Fruit fly (Drosophila melanogaster) whole organism, embryonic: ENCODE data around the gene ArgRS-m.
A peak's percentile ranks its signal among the peaks of the same experiment; 100 is the strongest.

Experiments
- BEAF-32 ChIP-seq: fragments of 200-800 bp; sonication (Bioruptor generic); optimal IDR thresholded peaks from 3 replicates; lab custom pipeline; 2017; ENCODE audit warnings: missing biosample characterization, missing genetic modification characterization, mild to moderate bottlenecking, moderate library complexity, missing genetic modification reagents
- C15 ChIP-seq: fragments of 200-800 bp; sonication (Bioruptor generic); IDR thresholded peaks from 3 replicates; pipeline ENCODE4 v1.3.6; 2022; ENCODE audit warnings: missing biosample characterization, missing genetic modification characterization
- CG10209 ChIP-seq: fragments of 200-800 bp; sonication (Bioruptor generic); optimal IDR thresholded peaks from 3 replicates; lab custom pipeline; 2017; ENCODE audit warnings: missing biosample characterization, mild to moderate bottlenecking, missing genetic modification characterization, missing genetic modification reagents
- CG1024 ChIP-seq: fragments of 200-800 bp; sonication (Bioruptor generic); IDR thresholded peaks from 2 replicates; pipeline ENCODE4 v1.3.6; 2022; ENCODE audit warnings: missing biosample characterization, missing genetic modification characterization
- CG10321 ChIP-seq: fragments of 200-800 bp; sonication (Bioruptor generic); IDR thresholded peaks from 2 replicates; pipeline ENCODE4 v1.3.6; 2022; ENCODE audit warnings: missing biosample characterization, missing genetic modification characterization
- CG11560 ChIP-seq: fragments of 200-800 bp; sonication (Bioruptor generic); IDR thresholded peaks from 3 replicates; pipeline ENCODE4 v1.3.6; 2022; ENCODE audit warnings: missing biosample characterization, missing genetic modification characterization
- CG12219 ChIP-seq: fragments of 200-800 bp; sonication (Bioruptor generic); optimal IDR thresholded peaks from 3 replicates; lab custom pipeline; 2018; ENCODE audit warnings: missing biosample characterization, mild to moderate bottlenecking, missing genetic modification characterization
- CG13123 ChIP-seq: fragments of 200-800 bp; sonication (Bioruptor generic); optimal IDR thresholded peaks from 2 replicates; lab custom pipeline; 2016; ENCODE audit warnings: missing biosample characterization, missing genetic modification characterization
- CG13424 ChIP-seq: fragments of 200-800 bp; sonication (Bioruptor generic); optimal IDR thresholded peaks from 2 replicates; lab custom pipeline; 2019; ENCODE audit warnings: missing biosample characterization, mild to moderate bottlenecking, missing genetic modification characterization, moderate library complexity
- CG14710 ChIP-seq: fragments of 200-800 bp; sonication (Bioruptor generic); optimal IDR thresholded peaks from 3 replicates; lab custom pipeline; 2019; ENCODE audit warnings: missing biosample characterization, mild to moderate bottlenecking, missing genetic modification characterization, moderate library complexity
- CG1529 ChIP-seq: fragments of 200-800 bp; sonication (Bioruptor generic); optimal IDR thresholded peaks from 3 replicates; lab custom pipeline; 2018; ENCODE audit warnings: missing biosample characterization, missing genetic modification characterization
- CG1647 ChIP-seq: fragments of 200-800 bp; sonication (Bioruptor generic); optimal IDR thresholded peaks from 3 replicates; lab custom pipeline; 2016; ENCODE audit warnings: missing biosample characterization, missing genetic modification characterization
- CG17328 ChIP-seq: fragments of 200-800 bp; sonication (Bioruptor generic); IDR thresholded peaks from 2 replicates; pipeline ENCODE4 v1.3.6; 2022; ENCODE audit warnings: missing biosample characterization, missing genetic modification characterization
- CG2120 ChIP-seq: fragments of 200-800 bp; sonication (Bioruptor generic); optimal IDR thresholded peaks from 3 replicates; lab custom pipeline; 2016; ENCODE audit warnings: missing biosample characterization, missing genetic modification characterization
- CG31224 ChIP-seq: fragments of 200-800 bp; sonication (Bioruptor generic); IDR thresholded peaks from 2 replicates; pipeline ENCODE4 v1.3.6; 2022; ENCODE audit warnings: missing biosample characterization, missing genetic modification characterization
- CG3281 ChIP-seq: fragments of 200-800 bp; sonication (Bioruptor generic); optimal IDR thresholded peaks from 3 replicates; lab custom pipeline; 2017; ENCODE audit warnings: missing biosample characterization, mild to moderate bottlenecking, missing genetic modification characterization
- CG34376 ChIP-seq: fragments of 200-800 bp; sonication (Bioruptor generic); optimal IDR thresholded peaks from 2 replicates; lab custom pipeline; 2018; ENCODE audit warnings: missing biosample characterization, mild to moderate bottlenecking, missing genetic modification characterization
- CG4707 ChIP-seq: fragments of 200-800 bp; sonication (Bioruptor generic); optimal IDR thresholded peaks from 2 replicates; lab custom pipeline; 2018; ENCODE audit warnings: missing biosample characterization, mild to moderate bottlenecking, missing genetic modification characterization, moderate library complexity
- CG6689 ChIP-seq: fragments of 200-800 bp; sonication (Bioruptor generic); IDR thresholded peaks from 2 replicates; pipeline ENCODE4 v1.3.6; 2022; ENCODE audit warnings: missing biosample characterization, missing genetic modification characterization
- Chrac-16 ChIP-seq: fragments of 200-800 bp; sonication (Bioruptor generic); optimal IDR thresholded peaks from 3 replicates; lab custom pipeline; 2016; ENCODE audit warnings: missing biosample characterization, missing genetic modification characterization
- CrebB ChIP-seq: fragments of 200-800 bp; sonication (Bioruptor generic); optimal IDR thresholded peaks from 3 replicates; lab custom pipeline; 2018; ENCODE audit warnings: missing biosample characterization, mild to moderate bottlenecking, missing genetic modification characterization
- Dll ChIP-seq: fragments of 200-800 bp; sonication (Bioruptor generic); IDR thresholded peaks from 4 replicates; pipeline ENCODE4 v1.3.6; 2022; ENCODE audit warnings: missing biosample characterization, missing genetic modification characterization; ENCODE audit not compliant: partially characterized antibody
- Fer3 ChIP-seq: fragments of 200-800 bp; sonication (Bioruptor generic); optimal IDR thresholded peaks from 2 replicates; lab custom pipeline; 2018; ENCODE audit warnings: missing biosample characterization, mild to moderate bottlenecking, missing genetic modification characterization, moderate library complexity
- HmgZ ChIP-seq: fragments of 200-800 bp; sonication (Bioruptor generic); optimal IDR thresholded peaks from 2 replicates; lab custom pipeline; 2018; ENCODE audit warnings: missing biosample characterization, mild to moderate bottlenecking, missing genetic modification characterization
- MESR4 ChIP-seq: fragments of 200-800 bp; sonication (Bioruptor generic); optimal IDR thresholded peaks from 2 replicates; lab custom pipeline; 2018; ENCODE audit warnings: missing biosample characterization, mild to moderate bottlenecking, missing genetic modification characterization, moderate library complexity
- MTF-1 ChIP-seq: fragments of 200-800 bp; sonication (Bioruptor generic); optimal IDR thresholded peaks from 2 replicates; lab custom pipeline; 2018; ENCODE audit warnings: missing biosample characterization, mild to moderate bottlenecking, missing genetic modification characterization, borderline replicate concordance
- Mad ChIP-seq: fragments of 200-800 bp; sonication (Bioruptor generic); optimal IDR thresholded peaks from 2 replicates; lab custom pipeline; 2016; ENCODE audit warnings: missing biosample characterization, missing genetic modification characterization
- Med ChIP-seq: fragments of 200-800 bp; sonication (Bioruptor generic); peaks from one replicate; lab custom pipeline; 2016; ENCODE audit warnings: missing biosample characterization, missing genetic modification characterization, mild to moderate bottlenecking, inconsistent platforms, moderate library complexity
- Mes4 ChIP-seq: fragments of 200-800 bp; sonication (Bioruptor generic); optimal IDR thresholded peaks from 2 replicates; lab custom pipeline; 2016; ENCODE audit warnings: missing biosample characterization, missing genetic modification characterization
- Nf-YC ChIP-seq: fragments of 200-800 bp; optimal IDR thresholded peaks from 3 replicates; lab custom pipeline; 2019; ENCODE audit warnings: missing biosample characterization, mild to moderate bottlenecking, missing genetic modification characterization, moderate library complexity
- Oaz ChIP-seq: fragments of 200-800 bp; sonication (Bioruptor generic); IDR thresholded peaks from 2 replicates; pipeline ENCODE4 v1.3.6; 2022; ENCODE audit warnings: missing biosample characterization, missing genetic modification characterization
- Taf1 ChIP-seq: fragments of 200-800 bp; sonication (Bioruptor generic); IDR thresholded peaks from 2 replicates; pipeline ENCODE4 v1.3.6; 2022; ENCODE audit warnings: missing biosample characterization, missing genetic modification characterization
- cas ChIP-seq: fragments of 200-800 bp; sonication (Bioruptor generic); IDR thresholded peaks from 2 replicates; pipeline ENCODE4 v1.3.6; 2022; ENCODE audit warnings: missing biosample characterization, missing genetic modification characterization
- caup ChIP-seq: fragments of 200-800 bp; sonication (Bioruptor generic); optimal IDR thresholded peaks from 3 replicates; lab custom pipeline; 2017; ENCODE audit warnings: missing biosample characterization, mild to moderate bottlenecking, missing genetic modification characterization, moderate library complexity; ENCODE audit not compliant: severe bottlenecking
- crc ChIP-seq: fragments of 200-800 bp; sonication (Bioruptor generic); optimal IDR thresholded peaks from 2 replicates; lab custom pipeline; 2016; ENCODE audit warnings: missing biosample characterization, missing genetic modification characterization
- croc ChIP-seq: fragments of 200-800 bp; sonication (Bioruptor generic); conservative IDR thresholded peaks from 3 replicates; pipeline ENCODE4 v1.3.6; 2022; ENCODE audit warnings: missing biosample characterization, missing genetic modification characterization
- crp ChIP-seq, 2 experiments: fragments of 200-800 bp; sonication (Bioruptor generic); optimal IDR thresholded peaks; 2 replicates in 1 of 2; 3 replicates in 1 of 2; lab custom pipeline; 2017; ENCODE audit warnings: missing biosample characterization in 2 of 2, missing genetic modification characterization in 2 of 2, mild to moderate bottlenecking in 1 of 2, moderate library complexity in 1 of 2
- insv ChIP-seq, 2 experiments: fragments of 200-800 bp; sonication (Bioruptor generic); optimal IDR thresholded peaks; 3 replicates each; lab custom pipeline; 2016 to 2018; ENCODE audit warnings: missing biosample characterization in 2 of 2, missing genetic modification characterization in 2 of 2
- lbe ChIP-seq: fragments of 200-800 bp; sonication (Bioruptor generic); optimal IDR thresholded peaks from 2 replicates; lab custom pipeline; 2016; ENCODE audit warnings: missing biosample characterization, mild to moderate bottlenecking, missing genetic modification characterization
- lilli ChIP-seq: fragments of 200-800 bp; sonication (Bioruptor generic); optimal IDR thresholded peaks from 3 replicates; lab custom pipeline; 2016; ENCODE audit warnings: missing biosample characterization, missing genetic modification characterization
- maf-S ChIP-seq: fragments of 200-800 bp; sonication (Bioruptor generic); optimal IDR thresholded peaks from 2 replicates; lab custom pipeline; 2016; ENCODE audit warnings: missing biosample characterization, missing genetic modification characterization
- sens ChIP-seq: fragments of 200-800 bp; sonication (Bioruptor generic); peaks from one replicate; lab custom pipeline; 2016; ENCODE audit warnings: missing biosample characterization, missing genetic modification characterization
- sisA ChIP-seq: fragments of 200-800 bp; sonication (Bioruptor generic); IDR thresholded peaks from 2 replicates; pipeline ENCODE4 v1.3.6; 2022; ENCODE audit warnings: missing biosample characterization, missing genetic modification characterization
- sob ChIP-seq: fragments of 200-800 bp; sonication (Bioruptor generic); IDR thresholded peaks from 2 replicates; pipeline ENCODE4 v1.3.6; 2022; ENCODE audit warnings: missing biosample characterization, missing genetic modification characterization
- sqz ChIP-seq: fragments of 200-800 bp; sonication (Bioruptor generic); optimal IDR thresholded peaks from 3 replicates; lab custom pipeline; 2018; ENCODE audit warnings: missing biosample characterization, mild to moderate bottlenecking, missing genetic modification characterization
- tap ChIP-seq: fragments of 200-800 bp; optimal IDR thresholded peaks from 3 replicates; lab custom pipeline; 2019; ENCODE audit warnings: missing biosample characterization, mild to moderate bottlenecking, missing genetic modification characterization, moderate library complexity
- tin ChIP-seq: fragments of 200-800 bp; sonication (Bioruptor generic); optimal IDR thresholded peaks from 3 replicates; lab custom pipeline; 2016; ENCODE audit warnings: missing biosample characterization, missing genetic modification characterization
- tx ChIP-seq: fragments of 200-800 bp; sonication (Bioruptor generic); optimal IDR thresholded peaks from 2 replicates; lab custom pipeline; 2016; ENCODE audit warnings: missing biosample characterization, missing genetic modification characterization
- vvl ChIP-seq: fragments of 200-800 bp; sonication (Bioruptor generic); IDR thresholded peaks from 2 replicates; pipeline ENCODE4 v1.3.6; 2022; ENCODE audit warnings: missing biosample characterization, missing genetic modification characterization
- wek ChIP-seq: fragments of 200-800 bp; sonication (Bioruptor generic); optimal IDR thresholded peaks from 3 replicates; lab custom pipeline; 2018; ENCODE audit warnings: missing biosample characterization, mild to moderate bottlenecking, missing genetic modification characterization, moderate library complexity
- z ChIP-seq: fragments of 200-800 bp; sonication (Bioruptor generic); IDR thresholded peaks from 3 replicates; pipeline ENCODE4 v1.3.6; 2022; ENCODE audit warnings: missing biosample characterization, missing genetic modification characterization
- zen2 ChIP-seq: fragments of 200-800 bp; sonication (Bioruptor generic); IDR thresholded peaks from 3 replicates; pipeline ENCODE4 v1.3.6; 2022; ENCODE audit warnings: missing biosample characterization, missing genetic modification characterization; ENCODE audit not compliant: partially characterized antibody

The ArgRS-m gene

dm6 chr3R:7913139-7913538 is 26.3 kb downstream of the ArgRS-m start, which contains the start of gene Rfk (continued):
- TF ChIP-seq sens, result no peak
- no peak for TF ChIP-seq CG13123 (GFP tag; lab: Kevin White, UChicago)
- TF ChIP-seq Mad (GFP tag; lab: Kevin White, UChicago), result no peak
- no peak for TF ChIP-seq maf-S (GFP tag; lab: Kevin White, UChicago)
- TF ChIP-seq Dll (GFP tag; lab: Robert Waterston, UW), result no peak
- peak; percentile 12 for TF ChIP-seq CG34376 (GFP tag; lab: Kevin White, UChicago)
- no peak for TF ChIP-seq croc (GFP tag; lab: Robert Waterston, UW)
- no peak for TF ChIP-seq HmgZ (tag; lab: Kevin White, UChicago)
- TF ChIP-seq tx (GFP tag; lab: Kevin White, UChicago), result no peak
- peak; percentile 47 for TF ChIP-seq CG13424 (tag; lab: Kevin White, UChicago)
- no peak for TF ChIP-seq sqz
- no peak for TF ChIP-seq Chrac-16 (GFP tag; lab: Kevin White, UChicago)
- TF ChIP-seq CG12219, result no peak
- TF ChIP-seq zen2 (GFP tag; lab: Robert Waterston, UW), result no peak
- TF ChIP-seq CG4707, result no peak
- TF ChIP-seq CG2120 (GFP tag; lab: Kevin White, UChicago), result peak; percentile 57
- no peak for TF ChIP-seq Mes4
- no peak for TF ChIP-seq caup
- no peak for TF ChIP-seq C15 (GFP tag; lab: Robert Waterston, UW)
- peak; percentile 67 for TF ChIP-seq vvl
- TF ChIP-seq CG1529 (GFP tag; lab: Kevin White, UChicago), result no peak
- no peak for TF ChIP-seq Oaz
- TF ChIP-seq CG31224 (GFP tag; lab: Robert Waterston, UW), result no peak
- TF ChIP-seq CG3281 (GFP tag; lab: Kevin White, UChicago), result peak; percentile 10
- no peak for TF ChIP-seq CG17328 (GFP tag; lab: Robert Waterston, UW)
- TF ChIP-seq wek (GFP tag; lab: Kevin White, UChicago), result no peak
- TF ChIP-seq CG14710, result peak; percentile 39
- no peak for TF ChIP-seq CrebB (tag; lab: Kevin White, UChicago)
- no peak for TF ChIP-seq z (GFP tag; lab: Robert Waterston, UW)
- TF ChIP-seq CG10321 (GFP tag; lab: Robert Waterston, UW), result no peak
- no peak for TF ChIP-seq CG11560 (tag; lab: Robert Waterston, UW)
- TF ChIP-seq CG1647 (GFP tag; lab: Kevin White, UChicago), result no peak
- peak; percentile 16 for TF ChIP-seq Fer3 (tag; lab: Kevin White, UChicago)
- TF ChIP-seq cas (GFP tag; lab: Robert Waterston, UW), result no peak
- TF ChIP-seq CG1024, result no peak
- no peak for TF ChIP-seq tap (tag; lab: Kevin White, UChicago)
- no peak for TF ChIP-seq sisA (GFP tag; lab: Robert Waterston, UW)
- peak; percentile 33 for TF ChIP-seq Nf-YC
- no peak for TF ChIP-seq Taf1 (GFP tag; lab: Robert Waterston, UW)
- peak; percentile 29 for TF ChIP-seq BEAF-32 (GFP tag; lab: Kevin White, UChicago)
- TF ChIP-seq lbe (GFP tag; lab: Kevin White, UChicago), result no peak
- no peak for TF ChIP-seq MTF-1
- TF ChIP-seq CG6689, result no peak
- TF ChIP-seq crc (GFP tag; lab: Kevin White, UChicago), result no peak
- TF ChIP-seq MESR4 (GFP tag; lab: Kevin White, UChicago), result no peak
- no peak for TF ChIP-seq CG10209 (GFP tag; lab: Kevin White, UChicago)
- TF ChIP-seq Med (GFP tag; lab: Kevin White, UChicago), result peak; percentile 78
- TF ChIP-seq lilli (GFP tag; lab: Kevin White, UChicago), result peak; percentile 49
- no peak for TF ChIP-seq tin (GFP tag; lab: Kevin White, UChicago)
- TF ChIP-seq crp (GFP tag; optimal IDR thresholded peaks at IDR 0.05; lab: Kevin White, UChicago), result peak; percentile 77 to 94
- TF ChIP-seq sob (GFP tag; lab: Robert Waterston, UW), result no peak
- TF ChIP-seq insv (GFP tag; optimal IDR thresholded peaks at IDR 0.05; lab: Kevin White, UChicago), result no peak
